Fruit fly (Drosophila melanogaster): Measurements from ENCODE around the gene CG42507.

Gene CG42507

DNA sequence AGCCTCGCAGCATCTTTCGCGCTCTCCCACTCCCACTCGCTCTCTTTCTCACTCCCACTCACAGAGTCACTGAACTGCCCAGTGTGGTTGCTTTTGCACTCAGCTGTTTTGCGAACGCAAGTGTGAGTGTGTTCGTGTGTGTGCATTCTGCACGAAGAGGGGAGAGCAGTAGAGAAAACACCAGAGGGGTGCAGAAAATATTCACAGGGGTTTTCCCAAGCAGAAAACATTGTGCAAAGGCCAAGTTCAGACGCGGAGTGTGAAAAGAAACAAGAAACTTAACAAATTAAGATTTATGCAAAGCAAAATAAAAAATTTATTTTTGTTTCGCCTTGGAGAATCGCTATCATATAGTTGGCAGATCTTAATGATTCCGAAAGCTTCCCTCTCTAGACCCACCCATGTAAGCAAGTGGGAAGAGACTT, 27.7 kb upstream of the CG42507 start (continued):
- TF ChIP-seq chn (GFP tag; optimal IDR thresholded peaks at IDR 0.05) (no peak), HLH3B (GFP tag; IDR thresholded peaks at IDR 0.05) (0 out of 2 replicates have a peak, but pooled peaks have one; percentile 27), CG14667 (GFP tag; IDR thresholded peaks at IDR 0.05) (peak; percentile 13; the same call in 1 of the 2 replicates), Oli (tag; optimal IDR thresholded peaks at IDR 0.05) (no peak), Antp (GFP tag; optimal IDR thresholded peaks at IDR 0.05) (no peak), CG3838 (GFP tag; optimal IDR thresholded peaks at IDR 0.05) (no peak), CG8290 (GFP tag; optimal IDR thresholded peaks at IDR 0.05) (no peak), CG8290 (tag; optimal IDR thresholded peaks at IDR 0.05) (peak in 1 of 2 experiments; percentile 22), lab (GFP tag; optimal IDR thresholded peaks at IDR 0.05) (peak; percentile 51), CG14014 (GFP tag; IDR thresholded peaks at IDR 0.05) (0 out of 2 replicates have a peak, but pooled peaks have one; percentile 20), dysf (GFP tag; IDR thresholded peaks at IDR 0.05) (no peak), phol (tag; optimal IDR thresholded peaks at IDR 0.05) (peak; percentile 4), z (GFP tag; IDR thresholded peaks at IDR 0.05) (no peak), sisA (GFP tag; IDR thresholded peaks at IDR 0.05) (peak; percentile 33; the same call in 1 of the 2 replicates), CG18599 (GFP tag; optimal IDR thresholded peaks at IDR 0.05) (peak; percentile 42), CG12104 (GFP tag; optimal IDR thresholded peaks at IDR 0.05) (no peak), pnt (GFP tag; optimal IDR thresholded peaks at IDR 0.05) (no peak), gsb-n (tag; optimal IDR thresholded peaks at IDR 0.05) (no peak), klu (GFP tag; IDR thresholded peaks at IDR 0.05) (0 out of 2 replicates have a peak, but pooled peaks have one; percentile 42), tio (GFP tag; optimal IDR thresholded peaks at IDR 0.05) (peak; percentile 32), al (GFP tag; IDR thresholded peaks at IDR 0.05) (0 out of 2 replicates have a peak, but pooled peaks have one; percentile 19), CG30431 (GFP tag; optimal IDR thresholded peaks at IDR 0.05) (no peak), Mrtf (GFP tag; IDR thresholded peaks at IDR 0.05) (peak; percentile 52; the same call in 1 of the 3 replicates), lmd (GFP tag; IDR thresholded peaks at IDR 0.05) (peak; percentile 55), CG12155 (GFP tag; optimal IDR thresholded peaks at IDR 0.05) (peak; percentile 20), mirr (GFP tag; optimal IDR thresholded peaks at IDR 0.05) (no peak), prd (optimal IDR thresholded peaks at IDR 0.05) (no peak), prd (GFP tag; IDR thresholded peaks at IDR 0.05) (peak; percentile 51; the same call in 2 of the 3 replicates), CG9932 (GFP tag; IDR thresholded peaks at IDR 0.05) (peak; percentile 27; the same call in 1 of the 2 replicates), CG14441 (GFP tag; IDR thresholded peaks at IDR 0.05) (peak; percentile 45), Trl (optimal IDR thresholded peaks at IDR 0.05) (peak in 1 of 2 experiments; percentile 23), Trl (GFP tag; optimal IDR thresholded peaks at IDR 0.05) (no peak), pum (GFP tag; optimal IDR thresholded peaks at IDR 0.05) (peak; percentile 28), Optix (GFP tag; IDR thresholded peaks at IDR 0.05) (no peak), CG15073 (GFP tag; optimal IDR thresholded peaks at IDR 0.05) (no peak), nerfin-1 (tag; optimal IDR thresholded peaks at IDR 0.05) (peak; percentile 10), MESR4 (GFP tag; optimal IDR thresholded peaks at IDR 0.05) (no peak), her (GFP tag; optimal IDR thresholded peaks at IDR 0.05) (no peak), Sox102F (GFP tag; optimal IDR thresholded peaks at IDR 0.05) (peak; percentile 9), Eip74EF (GFP tag; optimal IDR thresholded peaks at IDR 0.05) (no peak), Hr39 (optimal IDR thresholded peaks at IDR 0.05) (no peak), Myb (GFP tag; optimal IDR thresholded peaks at IDR 0.05) (no peak), Bteb2 (GFP tag; optimal IDR thresholded peaks at IDR 0.05) (no peak), peb (GFP tag; IDR thresholded peaks at IDR 0.05) (peak; percentile 50; the same call in 1 of the 2 replicates), gt (GFP tag; IDR thresholded peaks at IDR 0.05) (no peak), Abd-B (GFP tag; optimal IDR thresholded peaks at IDR 0.05) (no peak), CG7786 (GFP tag; optimal IDR thresholded peaks at IDR 0.05) (peak; percentile 16), Ptx1 (GFP tag; IDR thresholded peaks at IDR 0.05) (peak; percentile 59), CG6791 (GFP tag; IDR thresholded peaks at IDR 0.05; ENCODE audit: partially characterized antibody) (no peak), tx (GFP tag; optimal IDR thresholded peaks at IDR 0.05) (no peak), Rfx (GFP tag; IDR thresholded peaks at IDR 0.05) (peak; percentile 53), Aef1 (GFP tag; IDR thresholded peaks at IDR 0.05) (no peak), row (GFP tag; IDR thresholded peaks at IDR 0.05) (peak; percentile 56)
